Fruit fly (Drosophila melanogaster) whole organism, pupa: ENCODE data around the gene eater.

ENCODE experiments used
- CG10348 ChIP-seq: fragments of 200-800 bp; sonication (Bioruptor generic); IDR thresholded peaks from 2 replicates; pipeline ENCODE4 v1.3.6; 2022; ENCODE audit warnings: missing biosample characterization, missing genetic modification characterization
- CG12605 ChIP-seq: fragments of 200-800 bp; sonication (Bioruptor generic); IDR thresholded peaks from 2 replicates; pipeline ENCODE4 v1.3.6; 2022; ENCODE audit warnings: missing biosample characterization, missing genetic modification characterization
- EcR ChIP-seq: fragments of 200-800 bp; sonication (Bioruptor generic); optimal IDR thresholded peaks from 3 replicates; lab custom pipeline; 2019; ENCODE audit warnings: missing biosample characterization, missing genetic modification characterization, mild to moderate bottlenecking, moderate library complexity, missing genetic modification reagents
- Ets98B ChIP-seq: fragments of 200-800 bp; sonication (Bioruptor generic); IDR thresholded peaks from 2 replicates; pipeline ENCODE4 v1.3.6; 2022; ENCODE audit warnings: missing biosample characterization, missing genetic modification characterization
- fd96Ca ChIP-seq: fragments of 200-800 bp; sonication (Bioruptor generic); IDR thresholded peaks from 3 replicates; pipeline ENCODE4 v1.3.6; 2022; ENCODE audit warnings: missing biosample characterization, missing genetic modification characterization

DNA sequence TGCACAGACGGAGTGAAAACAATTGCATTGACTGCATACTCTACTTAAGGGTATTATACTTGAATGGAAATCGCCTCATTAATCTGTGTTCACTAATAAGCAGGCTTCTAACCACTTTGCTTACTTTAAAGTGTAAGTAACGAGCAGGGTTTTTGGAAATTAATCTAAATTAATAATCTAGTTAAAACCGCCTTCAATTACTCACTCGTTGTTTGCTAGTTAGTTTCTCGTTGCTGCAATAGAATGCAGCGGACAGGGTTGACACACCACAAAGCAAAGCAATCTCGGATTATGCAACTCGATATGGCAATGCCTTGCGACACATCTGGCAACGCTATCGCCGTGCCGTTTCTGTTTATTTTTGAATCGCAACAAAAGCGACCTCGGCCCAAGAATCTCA is 40.5 kb upstream of the eater start:
- TF ChIP-seq Ets98B, result 0 out of 2 replicates have a peak, but pooled peaks have one; percentile 9
- peak; percentile 46; the same call in 1 of the 3 replicates for TF ChIP-seq fd96Ca
- TF ChIP-seq CG10348, result no peak
- no peak for TF ChIP-seq CG12605 (GFP tag; lab: Robert Waterston, UW)
- peak; percentile 8 for TF ChIP-seq EcR (GFP tag; lab: Kevin White, UChicago)
